Worm (Caenorhabditis elegans): ENCODE results near the gene nas-33.

Gene nas-33

ce11 chrX:6410177-6410765 lies 44.8 kb downstream of the nas-33 start, which contains the start of gene mup-2 (continued):
- TF ChIP-seq fkh-10 (GFP tag; optimal IDR thresholded peaks at IDR 0.05) (no peak), lin-14 (GFP tag; optimal IDR thresholded peaks at IDR 0.05) (peak; percentile 80), nhr-77 (tag; optimal IDR thresholded peaks at IDR 0.05) (no peak), pax-3 (tag; optimal IDR thresholded peaks at IDR 0.05) (no peak), ceh-8 (GFP tag; optimal IDR thresholded peaks at IDR 0.05) (no peak), fkh-4 (tag; optimal IDR thresholded peaks at IDR 0.05; ENCODE audit: borderline replicate concordance) (peak; percentile 13), lsy-2 (tag; optimal IDR thresholded peaks at IDR 0.05) (peak; percentile 22 to 60), egl-27 (tag; optimal IDR thresholded peaks at IDR 0.05) (no peak), efl-1 (optimal IDR thresholded peaks at IDR 0.05) (peak in 1 of 2 experiments; percentile 21), efl-1 (GFP tag; optimal IDR thresholded peaks at IDR 0.05 in 1 of 2) (peak in 1 of 2 experiments; percentile 0), lin-39 (tag; optimal IDR thresholded peaks at IDR 0.05) (peak; percentile 2)

- TF ChIP-seq unc-130 (tag; optimal IDR thresholded peaks at IDR 0.05): no peak
- TF ChIP-seq tlp-1 (tag; optimal IDR thresholded peaks at IDR 0.05): no peak
- TF ChIP-seq swsn-7 (tag; optimal IDR thresholded peaks at IDR 0.05): no peak
Observed at ce11 chrX:6408713-6409112, 46.3 kb downstream of the nas-33 start.

- TF ChIP-seq snpc-4 (tag; optimal IDR thresholded peaks at IDR 0.05) (no peak), elt-2 (tag; optimal IDR thresholded peaks at IDR 0.05) (peak; percentile 82), lin-14 (GFP tag; optimal IDR thresholded peaks at IDR 0.05) (peak; percentile 30)
Observed at ce11 chrX:6408286-6408685, 46.8 kb downstream of the nas-33 start.

- no peak for TF ChIP-seq nhr-28 (tag; optimal IDR thresholded peaks at IDR 0.05)
- TF ChIP-seq aly-2 (tag; optimal IDR thresholded peaks at IDR 0.05): no peak
- no peak for TF ChIP-seq mef-2 (tag; optimal IDR thresholded peaks at IDR 0.05)
- no peak for TF ChIP-seq hpl-2 (GFP tag; optimal IDR thresholded peaks at IDR 0.05)
- no peak for TF ChIP-seq F16B12.6 (tag; optimal IDR thresholded peaks at IDR 0.05)
- TF ChIP-seq ama-1 (optimal IDR thresholded peaks at IDR 0.05): no peak
- TF ChIP-seq fkh-4 (tag; optimal IDR thresholded peaks at IDR 0.05; ENCODE audit: borderline replicate concordance): peak; percentile 65
- TF ChIP-seq efl-1 (optimal IDR thresholded peaks at IDR 0.05): no peak
- peak in 1 of 2 experiments; percentile 70 for TF ChIP-seq efl-1 (GFP tag; optimal IDR thresholded peaks at IDR 0.05 in 1 of 2)
- TF ChIP-seq dpl-1 (GFP tag; optimal IDR thresholded peaks at IDR 0.05): no peak
- TF ChIP-seq lsy-2 (tag; optimal IDR thresholded peaks at IDR 0.05): no peak
- no peak for TF ChIP-seq mab-9 (GFP tag; IDR thresholded peaks at IDR 0.05)
- peak; percentile 81 for TF ChIP-seq dsc-1 (tag; optimal IDR thresholded peaks at IDR 0.05)
- TF ChIP-seq tbx-2 (tag; optimal IDR thresholded peaks at IDR 0.05): no peak
- no peak for TF ChIP-seq jun-1 (tag; optimal IDR thresholded peaks at IDR 0.05)
Observed at ce11 chrX:6407805-6408204, 47.3 kb downstream of the nas-33 start.

ce11 chrX:6405905-6406304 lies 49.2 kb downstream of the nas-33 start:
- TF ChIP-seq C16A3.4 (tag; optimal IDR thresholded peaks at IDR 0.05) (no peak), egl-27 (tag; optimal IDR thresholded peaks at IDR 0.05) (no peak), ceh-88 (GFP tag; IDR thresholded peaks at IDR 0.05) (no peak), efl-3 (GFP tag; optimal IDR thresholded peaks at IDR 0.05) (no peak), efl-1 (optimal IDR thresholded peaks at IDR 0.05) (no peak), efl-1 (GFP tag; optimal IDR thresholded peaks at IDR 0.05 in 1 of 2) (no peak), nhr-71 (tag; optimal IDR thresholded peaks at IDR 0.05) (no peak), rnt-1 (tag; optimal IDR thresholded peaks at IDR 0.05) (no peak), ztf-4 (tag; optimal IDR thresholded peaks at IDR 0.05) (no peak), irx-1 (tag; optimal IDR thresholded peaks at IDR 0.05) (no peak), ztf-11 (tag; optimal IDR thresholded peaks at IDR 0.05) (no peak), nhr-47 (tag; optimal IDR thresholded peaks at IDR 0.05) (no peak), pax-3 (tag; optimal IDR thresholded peaks at IDR 0.05) (no peak), elt-3 (tag; optimal IDR thresholded peaks at IDR 0.05) (no peak), zip-4 (GFP tag; optimal IDR thresholded peaks at IDR 0.05) (no peak)
